Worm (Caenorhabditis elegans): ENCODE results near the gene Y43F8B.15.

DNA sequence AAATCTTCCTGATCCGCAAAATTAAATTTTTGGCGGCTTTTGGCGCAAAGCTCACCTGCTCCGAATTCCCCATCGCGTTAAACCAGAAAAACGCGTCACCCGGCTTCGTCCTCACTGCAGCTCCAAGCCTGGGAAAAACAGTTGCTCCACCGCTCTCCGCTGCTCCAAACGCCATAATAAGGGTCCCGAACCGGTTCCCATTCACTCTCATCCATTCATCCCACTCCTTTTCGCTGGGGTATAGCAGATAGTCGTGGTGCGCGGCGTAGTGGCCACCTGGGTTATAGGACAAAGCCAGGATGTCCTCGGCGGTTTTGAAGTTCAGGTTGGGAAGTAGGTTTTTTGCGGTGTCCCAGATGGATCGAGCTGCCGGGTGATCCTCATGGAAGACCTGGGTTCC lies 49.0 kb upstream of the Y43F8B.15 start:
- TF ChIP-seq snpc-4 (tag; optimal IDR thresholded peaks at IDR 0.05) = no peak
- no peak for TF ChIP-seq mbf-1 (tag; optimal IDR thresholded peaks at IDR 0.05)
- no peak for TF ChIP-seq unc-39 (tag; optimal IDR thresholded peaks at IDR 0.05)
- no peak for TF ChIP-seq alr-1 (tag; optimal IDR thresholded peaks at IDR 0.05)

Data from whole organism, L2 larva.